Fruit fly (Drosophila melanogaster) whole organism, embryonic: ENCODE data around the gene Cpsf5.

Experiments used
- BtbVII ChIP-seq: fragments of 200-800 bp; sonication (Bioruptor generic); optimal IDR thresholded peaks from 3 replicates; lab custom pipeline; 2017; ENCODE audit warnings: missing biosample characterization, mild to moderate bottlenecking, missing genetic modification characterization
- CG10366 ChIP-seq: fragments of 200-800 bp; sonication (Bioruptor generic); IDR thresholded peaks from 2 replicates; pipeline ENCODE4 v1.3.6; 2022; ENCODE audit warnings: missing biosample characterization, missing genetic modification characterization
- CG13894 ChIP-seq: fragments of 200-800 bp; sonication (Bioruptor generic); optimal IDR thresholded peaks from 3 replicates; lab custom pipeline; 2018; ENCODE audit warnings: missing biosample characterization, mild to moderate bottlenecking, missing genetic modification characterization, moderate library complexity
- CG14441 ChIP-seq: fragments of 200-800 bp; sonication (Bioruptor generic); IDR thresholded peaks from 2 replicates; pipeline ENCODE4 v1.3.6; 2022; ENCODE audit warnings: missing biosample characterization, missing genetic modification characterization
- CG15514 ChIP-seq: fragments of 200-800 bp; sonication (Bioruptor generic); optimal IDR thresholded peaks from 3 replicates; lab custom pipeline; 2017; ENCODE audit warnings: missing biosample characterization, missing genetic modification characterization, mild to moderate bottlenecking, moderate library complexity, missing genetic modification reagents
- CG1647 ChIP-seq: fragments of 200-800 bp; sonication (Bioruptor generic); optimal IDR thresholded peaks from 3 replicates; lab custom pipeline; 2016; ENCODE audit warnings: missing biosample characterization, missing genetic modification characterization
- CG16779 ChIP-seq: fragments of 200-800 bp; sonication (Bioruptor generic); IDR thresholded peaks from 2 replicates; pipeline ENCODE4 v1.3.6; 2022; ENCODE audit warnings: missing biosample characterization, missing genetic modification characterization
- CG17568 ChIP-seq: fragments of 200-800 bp; sonication (Bioruptor generic); optimal IDR thresholded peaks from 2 replicates; lab custom pipeline; 2018; ENCODE audit warnings: missing biosample characterization, mild to moderate bottlenecking, missing genetic modification characterization, moderate library complexity
- CG1832 ChIP-seq: fragments of 200-800 bp; sonication (Bioruptor generic); optimal IDR thresholded peaks from 2 replicates; lab custom pipeline; 2017; ENCODE audit warnings: missing biosample characterization, mild to moderate bottlenecking, missing genetic modification characterization, inconsistent platforms
- CG31388 ChIP-seq: fragments of 200-800 bp; sonication (Bioruptor generic); optimal IDR thresholded peaks from 2 replicates; lab custom pipeline; 2016; ENCODE audit warnings: missing biosample characterization, missing genetic modification characterization
- CG34422 ChIP-seq: fragments of 200-800 bp; sonication (Bioruptor generic); IDR thresholded peaks from 3 replicates; pipeline ENCODE4 v1.3.6; 2022; ENCODE audit warnings: missing biosample characterization, missing genetic modification characterization
- CG4328 ChIP-seq: fragments of 200-800 bp; sonication (Bioruptor generic); optimal IDR thresholded peaks from 3 replicates; lab custom pipeline; 2017; ENCODE audit warnings: missing biosample characterization, missing genetic modification reagents, missing genetic modification characterization
- CG4820 ChIP-seq: fragments of 200-800 bp; sonication (Bioruptor generic); optimal IDR thresholded peaks from 3 replicates; lab custom pipeline; 2016; ENCODE audit warnings: missing biosample characterization, missing genetic modification characterization
- CG7271 ChIP-seq: fragments of 200-800 bp; sonication (Bioruptor generic); optimal IDR thresholded peaks from 2 replicates; lab custom pipeline; 2018; ENCODE audit warnings: missing biosample characterization, mild to moderate bottlenecking, missing genetic modification characterization, moderate library complexity
- CG8478 ChIP-seq: fragments of >200 bp; optimal IDR thresholded peaks from 2 replicates; lab custom pipeline; 2018
- D ChIP-seq, 2 experiments: fragments of 200-800 bp in 1 of 2; fragments of >200 bp in 1 of 2; sonication (Bioruptor generic) in 1 of 2; optimal IDR thresholded peaks; 2 replicates in 1 of 2; 3 replicates in 1 of 2; lab custom pipeline; 2017; ENCODE audit warnings: mild to moderate bottlenecking in 1 of 2, missing biosample characterization in 1 of 2, missing genetic modification characterization in 1 of 2, missing genetic modification reagents in 1 of 2
- Dad ChIP-seq: fragments of 200-800 bp; sonication (Bioruptor generic); optimal IDR thresholded peaks from 3 replicates; lab custom pipeline; 2016; ENCODE audit warnings: missing biosample characterization, missing genetic modification characterization
- HHEX ChIP-seq: fragments of 200-800 bp; sonication (Bioruptor generic); optimal IDR thresholded peaks from 3 replicates; lab custom pipeline; 2017; ENCODE audit warnings: missing biosample characterization, mild to moderate bottlenecking, missing genetic modification characterization, missing genetic modification reagents
- HLH3B ChIP-seq: fragments of 200-800 bp; sonication (Bioruptor generic); IDR thresholded peaks from 2 replicates; pipeline ENCODE4 v1.3.6; 2022; ENCODE audit warnings: missing biosample characterization, missing genetic modification characterization
- Hr78 ChIP-seq, 2 experiments: fragments of 200-800 bp in 1 of 2; fragments of >200 bp in 1 of 2; sonication (Bioruptor generic) in 1 of 2; optimal IDR thresholded peaks; 2 replicates each; lab custom pipeline; 2017 to 2019; ENCODE audit warnings: missing biosample characterization in 2 of 2, missing genetic modification characterization in 2 of 2, mild to moderate bottlenecking in 1 of 2, moderate library complexity in 1 of 2
- Lpt ChIP-seq: fragments of >200 bp; optimal IDR thresholded peaks from 2 replicates; lab custom pipeline; 2018; ENCODE audit warnings: missing biosample characterization, missing genetic modification characterization
- MESR4 ChIP-seq: fragments of 200-800 bp; sonication (Bioruptor generic); optimal IDR thresholded peaks from 2 replicates; lab custom pipeline; 2018; ENCODE audit warnings: missing biosample characterization, mild to moderate bottlenecking, missing genetic modification characterization, moderate library complexity
- Med ChIP-seq: fragments of 200-800 bp; sonication (Bioruptor generic); peaks from one replicate; lab custom pipeline; 2016; ENCODE audit warnings: missing biosample characterization, missing genetic modification characterization, mild to moderate bottlenecking, inconsistent platforms, moderate library complexity
- Ptx1 ChIP-seq: fragments of 200-800 bp; sonication (Bioruptor generic); IDR thresholded peaks from 2 replicates; pipeline ENCODE4 v1.3.6; 2022; ENCODE audit warnings: missing biosample characterization, missing genetic modification characterization
- Sin3A ChIP-seq: fragments of >200 bp; optimal IDR thresholded peaks from 2 replicates; lab custom pipeline; 2018
- Taf1 ChIP-seq: fragments of 200-800 bp; sonication (Bioruptor generic); IDR thresholded peaks from 2 replicates; pipeline ENCODE4 v1.3.6; 2022; ENCODE audit warnings: missing biosample characterization, missing genetic modification characterization
- bbx ChIP-seq: fragments of 200-800 bp; sonication (Bioruptor generic); IDR thresholded peaks from 2 replicates; pipeline ENCODE4 v1.3.6; 2022; ENCODE audit warnings: missing biosample characterization, missing genetic modification characterization; ENCODE audit not compliant: partially characterized antibody
- cg ChIP-seq: fragments of 200-800 bp; sonication (Bioruptor generic); optimal IDR thresholded peaks from 3 replicates; lab custom pipeline; 2019; ENCODE audit warnings: missing biosample characterization, mild to moderate bottlenecking, missing genetic modification characterization, moderate library complexity
- chinmo ChIP-seq: fragments of 200-800 bp; sonication (Bioruptor generic); IDR thresholded peaks from 4 replicates; pipeline ENCODE4 v1.3.6; 2022; ENCODE audit warnings: missing biosample characterization, missing genetic modification characterization; ENCODE audit not compliant: partially characterized antibody
- crol ChIP-seq: fragments of 200-800 bp; sonication (Bioruptor generic); IDR thresholded peaks from 2 replicates; pipeline ENCODE4 v1.3.6; 2022; ENCODE audit warnings: missing biosample characterization, missing genetic modification characterization
- emc ChIP-seq: fragments of 200-800 bp; sonication (Bioruptor generic); optimal IDR thresholded peaks from 2 replicates; lab custom pipeline; 2016; ENCODE audit warnings: missing biosample characterization, missing genetic modification characterization
- en ChIP-seq: fragments of 200-800 bp; sonication (Bioruptor generic); optimal IDR thresholded peaks from 2 replicates; lab custom pipeline; 2016; ENCODE audit warnings: missing biosample characterization, missing genetic modification characterization
- fd102C ChIP-seq: fragments of 200-800 bp; sonication (Bioruptor generic); optimal IDR thresholded peaks from 2 replicates; lab custom pipeline; 2018; ENCODE audit warnings: missing biosample characterization, mild to moderate bottlenecking, missing genetic modification characterization, moderate library complexity
- gce ChIP-seq: fragments of 200-800 bp; sonication (Bioruptor generic); IDR thresholded peaks from 3 replicates; pipeline ENCODE4 v1.3.6; 2022; ENCODE audit warnings: missing biosample characterization, missing genetic modification characterization
- her ChIP-seq: fragments of 200-800 bp; sonication (Bioruptor generic); optimal IDR thresholded peaks from 2 replicates; lab custom pipeline; 2016; ENCODE audit warnings: missing biosample characterization, missing genetic modification characterization
- insv ChIP-seq, 2 experiments: fragments of 200-800 bp; sonication (Bioruptor generic); optimal IDR thresholded peaks; 3 replicates each; lab custom pipeline; 2016 to 2018; ENCODE audit warnings: missing biosample characterization in 2 of 2, missing genetic modification characterization in 2 of 2
- klu ChIP-seq: fragments of 200-800 bp; sonication (Bioruptor generic); IDR thresholded peaks from 2 replicates; pipeline ENCODE4 v1.3.6; 2022; ENCODE audit warnings: missing biosample characterization, missing genetic modification characterization
- nau ChIP-seq: fragments of 200-800 bp; sonication (Bioruptor generic); optimal IDR thresholded peaks from 3 replicates; lab custom pipeline; 2017; ENCODE audit warnings: missing biosample characterization, mild to moderate bottlenecking, missing genetic modification characterization, missing genetic modification reagents
- nerfin-1 ChIP-seq: fragments of 200-800 bp; sonication (Bioruptor generic); optimal IDR thresholded peaks from 3 replicates; lab custom pipeline; 2019; ENCODE audit warnings: missing biosample characterization, mild to moderate bottlenecking, missing genetic modification characterization, moderate library complexity
- nom ChIP-seq: fragments of 200-800 bp; sonication (Bioruptor generic); optimal IDR thresholded peaks from 2 replicates; lab custom pipeline; 2017; ENCODE audit warnings: missing biosample characterization, missing genetic modification characterization, mild to moderate bottlenecking, moderate library complexity, missing genetic modification reagents
- pros ChIP-seq: fragments of 200-800 bp; sonication (Bioruptor generic); optimal IDR thresholded peaks from 3 replicates; lab custom pipeline; 2019; ENCODE audit warnings: missing biosample characterization, mild to moderate bottlenecking, missing genetic modification characterization, moderate library complexity
- ranshi ChIP-seq: fragments of 200-800 bp; sonication (Bioruptor generic); IDR thresholded peaks from 2 replicates; pipeline ENCODE4 v1.3.6; 2022; ENCODE audit warnings: missing biosample characterization, missing genetic modification characterization
- rib ChIP-seq: fragments of 200-800 bp; sonication (Bioruptor generic); IDR thresholded peaks from 2 replicates; pipeline ENCODE4 v1.3.6; 2022; ENCODE audit warnings: missing biosample characterization, missing genetic modification characterization
- run ChIP-seq: fragments of 200-800 bp; sonication (Bioruptor generic); optimal IDR thresholded peaks from 3 replicates; lab custom pipeline; 2018; ENCODE audit warnings: missing biosample characterization, mild to moderate bottlenecking, missing genetic modification characterization
- scrt ChIP-seq: fragments of 200-800 bp; sonication (Bioruptor generic); optimal IDR thresholded peaks from 2 replicates; lab custom pipeline; 2018; ENCODE audit warnings: missing biosample characterization, mild to moderate bottlenecking, missing genetic modification characterization, moderate library complexity
- sisA ChIP-seq: fragments of 200-800 bp; sonication (Bioruptor generic); IDR thresholded peaks from 2 replicates; pipeline ENCODE4 v1.3.6; 2022; ENCODE audit warnings: missing biosample characterization, missing genetic modification characterization
- vvl ChIP-seq: fragments of 200-800 bp; sonication (Bioruptor generic); IDR thresholded peaks from 2 replicates; pipeline ENCODE4 v1.3.6; 2022; ENCODE audit warnings: missing biosample characterization, missing genetic modification characterization

The Cpsf5 gene

dm6 chr3L:9404497-9404896 is 6.3 kb upstream of the Cpsf5 start, which contains the start of gene Cpr67B:
TSS of gene Cpr67B (plus strand) at chr3L:9404797.
- TF ChIP-seq chinmo (GFP tag; lab: Robert Waterston, UW) (0 out of 4 replicates have a peak, but pooled peaks have one; percentile 15), her (no peak), CG13894 (peak; percentile 43), rib (no peak)

- TF ChIP-seq Med (GFP tag; lab: Kevin White, UChicago), result no peak
- TF ChIP-seq insv (GFP tag; optimal IDR thresholded peaks at IDR 0.05; lab: Kevin White, UChicago), result no peak
- peak; percentile 69 for TF ChIP-seq D (optimal IDR thresholded peaks at IDR 0.05; lab: Kevin White, UChicago)
- TF ChIP-seq D (GFP tag; optimal IDR thresholded peaks at IDR 0.05; lab: Kevin White, UChicago), result no peak
- no peak for TF ChIP-seq sisA (GFP tag; lab: Robert Waterston, UW)
- peak; percentile 75 for TF ChIP-seq CG8478 (lab: Kevin White, UChicago)
- TF ChIP-seq MESR4 (GFP tag; lab: Kevin White, UChicago), result peak; percentile 26
- TF ChIP-seq nom (GFP tag; lab: Kevin White, UChicago), result peak; percentile 13
- peak; percentile 24 for TF ChIP-seq nerfin-1
- peak; percentile 82 for TF ChIP-seq pros (GFP tag; lab: Kevin White, UChicago)
- 0 out of 2 replicates have a peak, but pooled peaks have one; percentile 5 for TF ChIP-seq bbx (GFP tag; lab: Robert Waterston, UW)
- TF ChIP-seq Hr78 (GFP tag; optimal IDR thresholded peaks at IDR 0.05; lab: Kevin White, UChicago), result peak in 1 of 2 experiments; percentile 20
- TF ChIP-seq CG16779, result 0 out of 2 replicates have a peak, but pooled peaks have one; percentile 22
- no peak for TF ChIP-seq Sin3A (lab: Kevin White, UChicago)
- peak; percentile 64 for TF ChIP-seq crol (GFP tag; lab: Robert Waterston, UW)
- TF ChIP-seq CG1832 (GFP tag; lab: Kevin White, UChicago), result peak; percentile 63
- TF ChIP-seq cg (GFP tag; lab: Kevin White, UChicago), result peak; percentile 94
These were observed 728 bp upstream of the Cpsf5 start for dm6 chr3L:9410030-9410589.

- TF ChIP-seq run (tag; lab: Kevin White, UChicago) (no peak), CG17568 (no peak), CG1647 (no peak), gce (GFP tag; lab: Robert Waterston, UW) (no peak), CG15514 (GFP tag; lab: Kevin White, UChicago) (no peak), CG14441 (GFP tag; lab: Robert Waterston, UW) (no peak), Lpt (no peak), emc (GFP tag; lab: Kevin White, UChicago) (no peak), fd102C (no peak), BtbVII (GFP tag; lab: Kevin White, UChicago) (no peak), Ptx1 (GFP tag; lab: Robert Waterston, UW) (no peak), CG7271 (tag; lab: Kevin White, UChicago) (no peak), en (GFP tag; lab: Kevin White, UChicago) (no peak), CG4328 (GFP tag; lab: Kevin White, UChicago) (no peak), CG4820 (GFP tag; lab: Kevin White, UChicago) (no peak)
These were observed 6.5 kb downstream of the Cpsf5 start, which contains the start of gene CG3982 for dm6 chr3L:9417288-9417687. TSS of gene CG3982 (minus strand) at chr3L:9417388.

- TF ChIP-seq CG10366 (GFP tag; lab: Robert Waterston, UW), result peak; percentile 54
- TF ChIP-seq ranshi (GFP tag; lab: Robert Waterston, UW), result 0 out of 2 replicates have a peak, but pooled peaks have one; percentile 16
- no peak for TF ChIP-seq scrt (GFP tag; lab: Kevin White, UChicago)
- no peak for TF ChIP-seq Dad (GFP tag; lab: Kevin White, UChicago)
- TF ChIP-seq nau (GFP tag; lab: Kevin White, UChicago), result no peak
- 0 out of 3 replicates have a peak, but pooled peaks have one; percentile 26 for TF ChIP-seq CG34422 (GFP tag; lab: Robert Waterston, UW)
- TF ChIP-seq vvl (GFP tag; lab: Robert Waterston, UW), result peak; percentile 46; the same call in 1 of the 2 replicates
- 0 out of 2 replicates have a peak, but pooled peaks have one; percentile 28 for TF ChIP-seq klu
- no peak for TF ChIP-seq CG31388
- TF ChIP-seq HLH3B (GFP tag; lab: Robert Waterston, UW), result 0 out of 2 replicates have a peak, but pooled peaks have one; percentile 6
- TF ChIP-seq Taf1 (GFP tag; lab: Robert Waterston, UW), result no peak
- TF ChIP-seq HHEX, result no peak
These were observed 8.5 kb downstream of the Cpsf5 start for dm6 chr3L:9419328-9419727.
